2 worm cellular contexts compared by ENCODE assay signal in the genomic region with DNA sequence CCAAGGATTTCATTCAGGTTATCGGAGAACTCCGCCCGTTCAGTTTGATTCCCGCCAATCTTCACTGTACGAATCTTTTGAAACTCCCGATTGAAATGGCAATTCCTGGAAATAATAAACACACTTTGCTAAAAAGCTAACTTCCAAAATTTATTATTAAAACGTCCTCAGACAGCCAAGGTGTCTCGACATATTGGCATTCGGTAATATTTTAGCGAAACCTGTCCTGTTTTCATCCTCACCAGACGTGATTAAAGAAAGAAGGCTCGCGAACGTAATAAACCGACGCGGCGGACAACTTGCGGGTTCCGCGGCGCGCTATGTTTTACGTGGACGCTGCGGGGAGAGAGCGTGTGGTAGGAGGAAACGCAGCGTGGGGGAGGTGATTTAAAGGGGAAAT.
TF ChIP-seq lines count a peak whose summit lies in the region.

No protein-coding gene starts in this region.

TF ChIP-seq in whole organism, L1 larva, 84 proteins besides CTCF, POLR2A, EP300 and RAD21 (continued from another document):
- TF ChIP-seq C16A3.4 (tag; optimal IDR thresholded peaks at IDR 0.05; lab: Kevin White, UChicago) (no peak), ets-5 (GFP tag; IDR thresholded peaks at IDR 0.05; lab: Robert Waterston, UW) (no peak), unc-98 (GFP tag; IDR thresholded peaks at IDR 0.05; lab: Robert Waterston, UW) (no peak), mep-1 (tag; optimal IDR thresholded peaks at IDR 0.05; lab: Kevin White, UChicago) (peak; percentile 79), hlh-17 (GFP tag; optimal IDR thresholded peaks at IDR 0.05; lab: Kevin White, UChicago; ENCODE audit: borderline replicate concordance) (no peak), nhr-47 (tag; optimal IDR thresholded peaks at IDR 0.05; lab: Kevin White, UChicago) (peak; percentile 93), irx-1 (tag; optimal IDR thresholded peaks at IDR 0.05; lab: Kevin White, UChicago) (peak; percentile 79), Y116A8C.19 (tag; optimal IDR thresholded peaks at IDR 0.05; lab: Kevin White, UChicago; ENCODE audit: borderline replicate concordance) (no peak), sup-37 (GFP tag; optimal IDR thresholded peaks at IDR 0.05; lab: Kevin White, UChicago) (peak; percentile 85), unc-130 (tag; optimal IDR thresholded peaks at IDR 0.05; lab: Kevin White, UChicago) (peak; percentile 23), ztf-11 (tag; optimal IDR thresholded peaks at IDR 0.05; lab: Kevin White, UChicago) (peak in 1 of 2 experiments; percentile 65), ceh-88 (GFP tag; IDR thresholded peaks at IDR 0.05; lab: Robert Waterston, UW) (peak; percentile 61), egl-27 (tag; optimal IDR thresholded peaks at IDR 0.05; lab: Kevin White, UChicago) (no peak), tbx-2 (tag; optimal IDR thresholded peaks at IDR 0.05; lab: Kevin White, UChicago) (peak; percentile 80), fkh-10 (GFP tag; optimal IDR thresholded peaks at IDR 0.05; lab: Kevin White, UChicago) (no peak), jun-1 (tag; optimal IDR thresholded peaks at IDR 0.05; lab: Kevin White, UChicago) (peak; percentile 71), nhr-90 (tag; optimal IDR thresholded peaks at IDR 0.05; lab: Kevin White, UChicago; ENCODE audit: poor library complexity) (peak; percentile 98), blmp-1 (tag; optimal IDR thresholded peaks at IDR 0.05; lab: Kevin White, UChicago) (no peak), dsc-1 (tag; optimal IDR thresholded peaks at IDR 0.05; lab: Kevin White, UChicago) (peak; percentile 84), nhr-237 (tag; optimal IDR thresholded peaks at IDR 0.05; lab: Kevin White, UChicago) (no peak), unc-86 (tag; optimal IDR thresholded peaks at IDR 0.05; lab: Kevin White, UChicago) (peak; percentile 55), C04F5.9 (tag; optimal IDR thresholded peaks at IDR 0.05; lab: Kevin White, UChicago) (peak; percentile 57), ceh-90 (tag; optimal IDR thresholded peaks at IDR 0.05; lab: Kevin White, UChicago) (no peak), lin-35 (GFP tag; optimal IDR thresholded peaks at IDR 0.05; lab: Kevin White, UChicago) (peak; percentile 40 to 80), lin-13 (GFP tag; optimal IDR thresholded peaks at IDR 0.05; lab: Kevin White, UChicago) (peak; percentile 30), nhr-19 (GFP tag; conservative IDR thresholded peaks at IDR 0.05; lab: Robert Waterston, UW) (peak; percentile 92)

TF ChIP-seq in whole organism, young adult, 124 proteins besides CTCF, POLR2A, EP300 and RAD21 (continued from another document):
- TF ChIP-seq ztf-22 (GFP tag; optimal IDR thresholded peaks at IDR 0.05; lab: Kevin White, UChicago) (no peak), snpc-1.3 (tag; optimal IDR thresholded peaks at IDR 0.05; lab: Kevin White, UChicago; ENCODE audit: insufficient read depth) (peak; percentile 97), nhr-90 (tag; optimal IDR thresholded peaks at IDR 0.05; lab: Kevin White, UChicago) (no peak), efl-1 (GFP tag; optimal IDR thresholded peaks at IDR 0.05; lab: Kevin White, UChicago) (peak; percentile 44), rcor-1 (GFP tag; IDR thresholded peaks at IDR 0.05; lab: Robert Waterston, UW) (peak; percentile 89), F39B2.1 (GFP tag; IDR thresholded peaks at IDR 0.05; lab: Robert Waterston, UW) (no peak), snpc-1.1 (tag; optimal IDR thresholded peaks at IDR 0.05; lab: Kevin White, UChicago; ENCODE audit: insufficient read depth) (peak; percentile 99), bed-2 (GFP tag; IDR thresholded peaks at IDR 0.05; lab: Robert Waterston, UW) (no peak), ceh-91 (GFP tag; IDR thresholded peaks at IDR 0.05; lab: Robert Waterston, UW) (0 out of 2 replicates have a peak, but pooled peaks have one; percentile 25), nhr-80 (tag; optimal IDR thresholded peaks at IDR 0.05; lab: Kevin White, UChicago) (peak; percentile 27), attf-6 (GFP tag; IDR thresholded peaks at IDR 0.05; lab: Robert Waterston, UW) (peak; percentile 96), ets-4 (GFP tag; optimal IDR thresholded peaks at IDR 0.05; lab: Kevin White, UChicago) (peak; percentile 0), F55B11.4 (tag; optimal IDR thresholded peaks at IDR 0.05; lab: Kevin White, UChicago; ENCODE audit: borderline replicate concordance, insufficient read depth) (no peak), ZK185.1 (tag; optimal IDR thresholded peaks at IDR 0.05; lab: Kevin White, UChicago; ENCODE audit: poor library complexity, severe bottlenecking) (peak; percentile 39)
